Fruit fly (Drosophila melanogaster) whole organism, wandering third instar larva: ENCODE measurements around the gene CG32486.

ENCODE experiments used
- Abd-B ChIP-seq: fragments of >200 bp; optimal IDR thresholded peaks from 2 replicates; lab custom pipeline; 2017; ENCODE audit warnings: missing biosample characterization, missing genetic modification characterization
- CG32264 ChIP-seq: fragments of 200-800 bp; sonication (Bioruptor generic); optimal IDR thresholded peaks from 2 replicates; lab custom pipeline; 2016; ENCODE audit warnings: missing biosample characterization, missing genetic modification characterization
- CG9705 ChIP-seq: fragments of 200-800 bp; sonication (Bioruptor generic); optimal IDR thresholded peaks from 2 replicates; lab custom pipeline; 2018; ENCODE audit warnings: missing biosample characterization, mild to moderate bottlenecking, missing genetic modification characterization
- CrebA ChIP-seq: fragments of 200-800 bp; sonication (Bioruptor generic); optimal IDR thresholded peaks from 2 replicates; lab custom pipeline; 2016; ENCODE audit warnings: missing biosample characterization, mild to moderate bottlenecking, missing genetic modification characterization, borderline replicate concordance
- Dif ChIP-seq: fragments of 200-275, 200-300 bp; sonication (Bioruptor generic); optimal IDR thresholded peaks from 2 replicates; lab custom pipeline; 2018; ENCODE audit warnings: missing biosample characterization, missing genetic modification characterization; ENCODE audit not compliant: partially characterized antibody
- GATAd ChIP-seq: sonication (Bioruptor generic); optimal IDR thresholded peaks from 2 replicates; lab custom pipeline; 2016; ENCODE audit warnings: missing biosample characterization, missing genetic modification characterization
- HLH106 ChIP-seq: fragments of 200-800 bp; optimal IDR thresholded peaks from 3 replicates; lab custom pipeline; 2019; ENCODE audit warnings: missing biosample characterization, mild to moderate bottlenecking, missing genetic modification characterization, moderate library complexity
- Hnf4 ChIP-seq: fragments of 200-800 bp; sonication (Bioruptor generic); optimal IDR thresholded peaks from 2 replicates; lab custom pipeline; 2016; ENCODE audit warnings: missing biosample characterization, mild to moderate bottlenecking, missing genetic modification characterization
- Hr78 ChIP-seq: fragments of >200 bp; optimal IDR thresholded peaks from 2 replicates; lab custom pipeline; 2017; ENCODE audit warnings: missing biosample characterization, missing genetic modification characterization
- Hr83 ChIP-seq: fragments of 200-300 bp; sonication (Bioruptor generic); optimal IDR thresholded peaks from 2 replicates; lab custom pipeline; 2016; ENCODE audit warnings: missing biosample characterization, mild to moderate bottlenecking, missing genetic modification characterization, moderate library complexity; ENCODE audit not compliant: poor library complexity, severe bottlenecking
- Jra ChIP-seq: sonication (Bioruptor generic); optimal IDR thresholded peaks from 2 replicates; lab custom pipeline; 2016; ENCODE audit warnings: missing biosample characterization, missing genetic modification characterization
- Mio ChIP-seq: sonication (Bioruptor generic); optimal IDR thresholded peaks from 2 replicates; lab custom pipeline; 2016; ENCODE audit warnings: missing biosample characterization, missing genetic modification characterization
- Myc ChIP-seq: fragments of >200 bp; optimal IDR thresholded peaks from 2 replicates; lab custom pipeline; 2017
- N ChIP-seq: fragments of >200 bp; optimal IDR thresholded peaks from 2 replicates; lab custom pipeline; 2018; ENCODE audit warnings: missing biosample characterization, missing external identifiers, missing genetic modification characterization
- OdsH ChIP-seq: fragments of 200-800 bp; sonication (Bioruptor generic); optimal IDR thresholded peaks from 2 replicates; lab custom pipeline; 2016; ENCODE audit warnings: missing biosample characterization, mild to moderate bottlenecking, missing genetic modification characterization
- Rel ChIP-seq, 2 experiments: fragments of 200-800 bp; sonication (Bioruptor generic) in 1 of 2; optimal IDR thresholded peaks; 2 replicates in 1 of 2; 3 replicates in 1 of 2; lab custom pipeline; 2016 to 2019; ENCODE audit warnings: mild to moderate bottlenecking in 2 of 2, missing biosample characterization in 2 of 2, missing genetic modification characterization in 2 of 2, moderate library complexity in 1 of 2
- Sp1 ChIP-seq: fragments of 200-800 bp; sonication (Bioruptor generic); optimal IDR thresholded peaks from 3 replicates; lab custom pipeline; 2019; ENCODE audit warnings: missing biosample characterization, mild to moderate bottlenecking, missing genetic modification characterization, moderate library complexity
- Vsx2 ChIP-seq: fragments of 200-300, 225-300 bp; sonication (Bioruptor generic); optimal IDR thresholded peaks from 2 replicates; lab custom pipeline; 2018; ENCODE audit warnings: missing biosample characterization, missing genetic modification characterization; ENCODE audit not compliant: partially characterized antibody
- br ChIP-seq: fragments of 200-800 bp; sonication (Bioruptor generic); optimal IDR thresholded peaks from 2 replicates; lab custom pipeline; 2016; ENCODE audit warnings: missing biosample characterization, missing genetic modification characterization
- dl ChIP-seq, 2 experiments: fragments of 175-275, 200-275 bp in 1 of 2; fragments of 200-275 bp in 1 of 2; sonication (Bioruptor generic); optimal IDR thresholded peaks; lab custom pipeline; 2018; ENCODE audit warnings: mild to moderate bottlenecking in 2 of 2, missing biosample characterization in 2 of 2, missing genetic modification characterization in 2 of 2, moderate library complexity in 2 of 2; ENCODE audit not compliant: partially characterized antibody in 2 of 2, insufficient read depth in 1 of 2
- dmrt93B ChIP-seq: fragments of 200-800 bp; sonication (Bioruptor generic); optimal IDR thresholded peaks from 2 replicates; lab custom pipeline; 2018; ENCODE audit warnings: missing biosample characterization, mild to moderate bottlenecking, missing genetic modification characterization
- dsf ChIP-seq: sonication (Bioruptor generic); optimal IDR thresholded peaks from 2 replicates; lab custom pipeline; 2016; ENCODE audit warnings: missing biosample characterization, missing genetic modification characterization, borderline replicate concordance
- ey ChIP-seq: fragments of 200-800 bp; sonication (Bioruptor generic); optimal IDR thresholded peaks from 2 replicates; lab custom pipeline; 2016; ENCODE audit warnings: missing biosample characterization, missing genetic modification characterization
- foxo ChIP-seq, 2 experiments: fragments of 200-800 bp; sonication (Bioruptor generic); optimal IDR thresholded peaks; 2 replicates in 1 of 2; 3 replicates in 1 of 2; lab custom pipeline; 2016 to 2017; ENCODE audit warnings: missing biosample characterization in 2 of 2, missing genetic modification characterization in 2 of 2
- fru ChIP-seq: fragments of 200-800 bp; sonication (Bioruptor generic); optimal IDR thresholded peaks from 3 replicates; lab custom pipeline; 2016; ENCODE audit warnings: missing biosample characterization, mild to moderate bottlenecking, missing genetic modification characterization
- h ChIP-seq: fragments of 200-800 bp; sonication (Bioruptor generic); optimal IDR thresholded peaks from 3 replicates; lab custom pipeline; 2016; ENCODE audit warnings: missing biosample characterization, mild to moderate bottlenecking, missing genetic modification characterization
- jim ChIP-seq: fragments of 175-275, 200-325 bp; sonication (Bioruptor generic); optimal IDR thresholded peaks from 2 replicates; lab custom pipeline; 2016; ENCODE audit warnings: missing biosample characterization, mild to moderate bottlenecking, missing genetic modification characterization
- psq ChIP-seq: fragments of 200-800 bp; sonication (Bioruptor generic); optimal IDR thresholded peaks from 3 replicates; lab custom pipeline; 2017; ENCODE audit warnings: missing biosample characterization, mild to moderate bottlenecking, missing genetic modification characterization, moderate library complexity
- rgr ChIP-seq: fragments of 200-800 bp; sonication (Bioruptor generic); optimal IDR thresholded peaks from 3 replicates; lab custom pipeline; 2016; ENCODE audit warnings: missing biosample characterization, mild to moderate bottlenecking, missing genetic modification characterization
- sage ChIP-seq: fragments of 200-800 bp; sonication (Bioruptor generic); optimal IDR thresholded peaks from 2 replicates; lab custom pipeline; 2016; ENCODE audit warnings: missing biosample characterization, mild to moderate bottlenecking, missing genetic modification characterization
- sv ChIP-seq: fragments of 200-800 bp; sonication (Bioruptor generic); optimal IDR thresholded peaks from 3 replicates; lab custom pipeline; 2016; ENCODE audit warnings: missing biosample characterization, missing genetic modification characterization
- tai ChIP-seq: sonication (Bioruptor generic); optimal IDR thresholded peaks from 2 replicates; lab custom pipeline; 2016; ENCODE audit warnings: missing biosample characterization, missing genetic modification characterization
- usp ChIP-seq: fragments of >200 bp; optimal IDR thresholded peaks from 2 replicates; lab custom pipeline; 2017; ENCODE audit warnings: missing biosample characterization, missing genetic modification characterization
- woc ChIP-seq: sonication (Bioruptor generic); optimal IDR thresholded peaks from 2 replicates; lab custom pipeline; 2016; ENCODE audit warnings: missing biosample characterization, mild to moderate bottlenecking, missing genetic modification characterization

The CG32486 gene

DNA sequence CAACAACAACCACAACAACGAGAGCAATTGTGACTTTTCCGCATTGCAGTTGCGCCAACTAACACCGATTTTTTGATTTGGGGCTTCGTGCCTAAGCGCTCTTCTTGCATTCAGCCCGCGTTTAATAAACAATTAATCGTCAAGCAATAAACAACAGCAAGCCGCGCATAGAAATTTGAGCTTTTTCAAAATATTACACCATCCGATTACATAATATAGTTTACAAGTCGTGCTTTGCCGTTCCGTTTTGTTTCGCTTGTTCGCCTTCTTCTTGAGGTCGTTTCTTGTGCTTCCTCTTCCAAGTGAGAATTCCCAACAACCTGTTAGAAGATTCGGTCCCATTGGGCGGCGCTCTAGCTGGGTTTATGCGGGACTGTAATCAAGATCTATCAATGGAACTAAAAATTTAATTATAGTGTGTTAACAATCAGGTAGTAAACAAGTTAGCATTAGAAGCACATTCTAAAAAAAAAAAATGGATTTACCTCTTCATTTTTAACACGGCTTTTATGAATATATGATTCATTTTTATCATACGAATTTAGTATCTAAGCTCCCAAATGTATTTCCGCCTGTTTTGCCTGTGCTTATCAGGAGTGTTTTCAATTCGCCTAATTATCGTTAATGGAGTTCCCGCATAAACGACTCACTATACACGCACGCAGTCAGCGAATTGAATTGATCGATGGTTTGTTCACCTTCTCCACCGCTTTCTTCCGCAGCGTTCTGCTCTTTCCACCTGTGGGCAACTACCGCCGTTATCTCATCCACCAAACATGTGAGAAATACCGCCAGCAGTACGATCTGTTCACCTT, 34.7 kb downstream of the CG32486 start:
- TF ChIP-seq OdsH (peak; percentile 70), woc (GFP tag; lab: Kevin White, UChicago) (peak; percentile 14), Mio (GFP tag; lab: Kevin White, UChicago) (no peak), CG9705 (GFP tag; lab: Kevin White, UChicago) (peak; percentile 52), dmrt93B (GFP tag; lab: Kevin White, UChicago) (peak; percentile 33), sage (GFP tag; lab: Kevin White, UChicago) (no peak), Myc (lab: Kevin White, UChicago) (no peak), ey (GFP tag; lab: Kevin White, UChicago) (peak; percentile 74), N (no peak), psq (GFP tag; lab: Kevin White, UChicago) (peak; percentile 35), sv (peak; percentile 71), CrebA (GFP tag; lab: Kevin White, UChicago) (no peak), Hr83 (GFP tag; lab: Kevin White, UChicago) (no peak), GATAd (GFP tag; lab: Kevin White, UChicago) (no peak), fru (GFP tag; lab: Kevin White, UChicago) (peak; percentile 81), jim (GFP tag; lab: Kevin White, UChicago) (no peak), HLH106 (tag; lab: Kevin White, UChicago) (peak; percentile 55), usp (GFP tag; lab: Kevin White, UChicago) (no peak), foxo (GFP tag; optimal IDR thresholded peaks at IDR 0.05; lab: Kevin White, UChicago) (peak in 1 of 2 experiments; percentile 78), h (GFP tag; lab: Kevin White, UChicago) (peak; percentile 85), Abd-B (GFP tag; lab: Kevin White, UChicago) (no peak), CG32264 (GFP tag; lab: Kevin White, UChicago) (peak; percentile 10), Hnf4 (GFP tag; lab: Kevin White, UChicago) (peak; percentile 41), Dif (GFP tag; lab: Kevin White, UChicago) (no peak), dsf (GFP tag; lab: Kevin White, UChicago) (no peak), tai (GFP tag; lab: Kevin White, UChicago) (no peak), Rel (GFP tag; optimal IDR thresholded peaks at IDR 0.05; lab: Kevin White, UChicago) (no peak), Rel (tag; optimal IDR thresholded peaks at IDR 0.05; lab: Kevin White, UChicago) (peak; percentile 27), Jra (GFP tag; lab: Kevin White, UChicago) (peak; percentile 4), Sp1 (GFP tag; lab: Kevin White, UChicago) (peak; percentile 76), rgr (GFP tag; lab: Kevin White, UChicago) (peak; percentile 76), br (GFP tag; lab: Kevin White, UChicago) (peak; percentile 73), Vsx2 (GFP tag; lab: Kevin White, UChicago) (no peak)

dm6 chr3L:3034779-3035643, 35.6 kb downstream of the CG32486 start, which contains the start of gene CG2162:
Gene CG2162 (plus strand): TSS chr3L:3035196.
- TF ChIP-seq CG9705 (GFP tag; lab: Kevin White, UChicago) = no peak
- TF ChIP-seq Rel (GFP tag; optimal IDR thresholded peaks at IDR 0.05; lab: Kevin White, UChicago) = no peak
- TF ChIP-seq Rel (tag; optimal IDR thresholded peaks at IDR 0.05; lab: Kevin White, UChicago) = peak; percentile 23
- TF ChIP-seq N = peak; percentile 81
- peak; percentile 7 for TF ChIP-seq OdsH
- no peak for TF ChIP-seq GATAd (GFP tag; lab: Kevin White, UChicago)
- no peak for TF ChIP-seq dl (GFP tag; optimal IDR thresholded peaks at IDR 0.05; lab: Kevin White, UChicago; ENCODE audit: insufficient read depth in 1 of 2, partially characterized antibody in 2 of 2)
- TF ChIP-seq Hr78 (GFP tag; lab: Kevin White, UChicago) = no peak
- no peak for TF ChIP-seq Mio (GFP tag; lab: Kevin White, UChicago)
- TF ChIP-seq tai (GFP tag; lab: Kevin White, UChicago) = no peak
- no peak for TF ChIP-seq Myc (lab: Kevin White, UChicago)
- no peak for TF ChIP-seq br (GFP tag; lab: Kevin White, UChicago)
- no peak for TF ChIP-seq rgr (GFP tag; lab: Kevin White, UChicago)
- TF ChIP-seq dsf (GFP tag; lab: Kevin White, UChicago) = no peak
- no peak for TF ChIP-seq Abd-B (GFP tag; lab: Kevin White, UChicago)
- TF ChIP-seq h (GFP tag; lab: Kevin White, UChicago) = peak; percentile 9
- no peak for TF ChIP-seq Hr83 (GFP tag; lab: Kevin White, UChicago)
- no peak for TF ChIP-seq psq (GFP tag; lab: Kevin White, UChicago)
